Worm (Caenorhabditis elegans) whole organism, young adult: Measurements from ENCODE around the gene AH9.4.

Source experiments
- B0261.1 ChIP-seq: sonication (generic microtip); optimal IDR thresholded peaks from 2 replicates; lab custom pipeline; 2016; ENCODE audit warnings: mild to moderate bottlenecking, missing genetic modification characterization, moderate library complexity, missing compliant biosample characterization
- C06A6.2 ChIP-seq: fragments of 200-800 bp; sonication (Bioruptor generic); conservative IDR thresholded peaks from 2 replicates; pipeline ENCODE4 v1.3.6; 2022; ENCODE audit warnings: missing genetic modification characterization, missing compliant biosample characterization
- D2030.7 ChIP-seq: fragments of 200-800 bp; sonication (Bioruptor generic); IDR thresholded peaks from 2 replicates; pipeline ENCODE4 v1.3.6; 2022; ENCODE audit warnings: missing genetic modification reagents, missing genetic modification characterization, missing compliant biosample characterization
- F10E7.11 ChIP-seq: sonication (generic microtip); optimal IDR thresholded peaks from 2 replicates; lab custom pipeline; 2017; ENCODE audit warnings: mild to moderate bottlenecking, missing genetic modification characterization, moderate library complexity, missing compliant biosample characterization
- F22D6.2 ChIP-seq: sonication (generic microtip); optimal IDR thresholded peaks from 2 replicates; lab custom pipeline; 2016; ENCODE audit warnings: mild to moderate bottlenecking, missing genetic modification characterization, missing compliant biosample characterization
- F23B12.7 ChIP-seq: sonication (generic microtip); optimal IDR thresholded peaks from 2 replicates; lab custom pipeline; 2017; ENCODE audit warnings: missing genetic modification characterization, mild to moderate bottlenecking, missing compliant biosample characterization, antibody characterized with exemption, moderate library complexity; ENCODE audit not compliant: insufficient read depth
- F52B5.7 ChIP-seq: sonication (generic microtip); optimal IDR thresholded peaks from 2 replicates; lab custom pipeline; 2016; ENCODE audit warnings: mild to moderate bottlenecking, missing genetic modification characterization, missing compliant biosample characterization
- F57A8.1 ChIP-seq: fragments of 200-800 bp; sonication (Bioruptor generic); optimal IDR thresholded peaks from 2 replicates; lab custom pipeline; 2018; ENCODE audit warnings: mild to moderate bottlenecking, missing genetic modification characterization, moderate library complexity, missing compliant biosample characterization
- F57C9.4 ChIP-seq: sonication (generic microtip); optimal IDR thresholded peaks from 2 replicates; lab custom pipeline; 2017; ENCODE audit warnings: mild to moderate bottlenecking, missing genetic modification characterization, missing compliant biosample characterization
- T26A5.8 ChIP-seq: sonication (generic microtip); optimal IDR thresholded peaks from 2 replicates; lab custom pipeline; 2016; ENCODE audit warnings: missing genetic modification characterization, missing compliant biosample characterization
- Y53F4B.3 ChIP-seq: fragments of 200-800 bp; sonication (Bioruptor generic); IDR thresholded peaks from 2 replicates; pipeline ENCODE4 v1.3.6; 2022; ENCODE audit warnings: missing genetic modification reagents, missing genetic modification characterization, missing compliant biosample characterization
- Y53G8AR.9 ChIP-seq: fragments of 200-800 bp; sonication (Bioruptor generic); conservative IDR thresholded peaks from 2 replicates; pipeline ENCODE4 v1.3.6; 2022; ENCODE audit warnings: missing genetic modification reagents, missing genetic modification characterization, missing compliant biosample characterization
- Y67H2A.10 ChIP-seq: fragments of 200-800 bp; sonication (Bioruptor generic); conservative IDR thresholded peaks from 2 replicates; pipeline ENCODE4 v1.3.6; 2022; ENCODE audit warnings: missing genetic modification reagents, missing genetic modification characterization, missing compliant biosample characterization
- Y79H2A.3 ChIP-seq: fragments of 200-800 bp; sonication (Bioruptor generic); conservative IDR thresholded peaks from 2 replicates; pipeline ENCODE4 v1.3.6; 2022; ENCODE audit warnings: missing genetic modification reagents, missing genetic modification characterization, missing compliant biosample characterization
- atf-7 ChIP-seq: sonication (generic microtip); optimal IDR thresholded peaks from 2 replicates; lab custom pipeline; 2017; ENCODE audit warnings: mild to moderate bottlenecking, missing genetic modification characterization, missing compliant biosample characterization
- attf-3 ChIP-seq: fragments of 200-800 bp; sonication (Bioruptor generic); conservative IDR thresholded peaks from 2 replicates; pipeline ENCODE4 v1.3.6; 2022; ENCODE audit warnings: missing genetic modification reagents, missing genetic modification characterization, missing compliant biosample characterization
- attf-6 ChIP-seq: fragments of 200-800 bp; sonication (Bioruptor generic); IDR thresholded peaks from 2 replicates; pipeline ENCODE4 v1.3.6; 2022; ENCODE audit warnings: missing genetic modification reagents, missing genetic modification characterization, missing compliant biosample characterization
- bed-2 ChIP-seq: fragments of 200-800 bp; sonication (Bioruptor generic); IDR thresholded peaks from 2 replicates; pipeline ENCODE4 v1.3.6; 2022; ENCODE audit warnings: missing genetic modification reagents, missing genetic modification characterization, missing compliant biosample characterization
- cebp-1 ChIP-seq, 2 experiments: fragments of 200-800 bp in 1 of 2; sonication (Bioruptor generic) in 1 of 2; sonication (generic microtip) in 1 of 2; IDR thresholded peaks in 1 of 2; optimal IDR thresholded peaks in 1 of 2; 2 replicates each; pipeline versions ENCODE4 v1.3.6 to Lab custom; 2017 to 2022; ENCODE audit warnings: missing compliant biosample characterization in 2 of 2, missing genetic modification characterization in 2 of 2, mild to moderate bottlenecking in 1 of 2, missing genetic modification reagents in 1 of 2, moderate library complexity in 1 of 2
- ceh-100 ChIP-seq: fragments of 200-800 bp; sonication (Bioruptor generic); IDR thresholded peaks from 2 replicates; pipeline ENCODE4 v1.3.6; 2022; ENCODE audit warnings: missing genetic modification reagents, missing genetic modification characterization, missing compliant biosample characterization
- ceh-27 ChIP-seq: fragments of 200-800 bp; sonication (Bioruptor generic); optimal IDR thresholded peaks from 2 replicates; lab custom pipeline; 2018; ENCODE audit warnings: mild to moderate bottlenecking, missing genetic modification characterization, moderate library complexity, missing compliant biosample characterization
- ceh-79 ChIP-seq: sonication (generic microtip); optimal IDR thresholded peaks from 2 replicates; lab custom pipeline; 2017; ENCODE audit warnings: mild to moderate bottlenecking, missing genetic modification characterization, missing compliant biosample characterization
- dpff-1 ChIP-seq: sonication (generic microtip); optimal IDR thresholded peaks from 2 replicates; lab custom pipeline; 2017; ENCODE audit warnings: mild to moderate bottlenecking, missing genetic modification characterization, missing compliant biosample characterization
- egl-18 ChIP-seq: fragments of 200-800 bp; sonication (Bioruptor generic); IDR thresholded peaks from 2 replicates; pipeline ENCODE4 v1.3.6; 2022; ENCODE audit warnings: missing genetic modification reagents, missing genetic modification characterization, missing compliant biosample characterization
- ekl-4 ChIP-seq: fragments of 200-800 bp; sonication (Bioruptor generic); IDR thresholded peaks from 2 replicates; pipeline ENCODE4 v1.3.6; 2022; ENCODE audit warnings: missing genetic modification reagents, missing genetic modification characterization, missing compliant biosample characterization
- ets-4 ChIP-seq: fragments of 200-800 bp; sonication (Bioruptor generic); optimal IDR thresholded peaks from 2 replicates; lab custom pipeline; 2018; ENCODE audit warnings: mild to moderate bottlenecking, missing genetic modification characterization, missing compliant biosample characterization
- fkh-3 ChIP-seq: sonication (generic microtip); optimal IDR thresholded peaks from 2 replicates; lab custom pipeline; 2016; ENCODE audit warnings: mild to moderate bottlenecking, missing genetic modification characterization, missing compliant biosample characterization
- him-1 ChIP-seq: sonication (generic microtip); optimal IDR thresholded peaks from 2 replicates; lab custom pipeline; 2016; ENCODE audit warnings: missing genotype, missing genetic modification reagents, missing genetic modification characterization, missing compliant biosample characterization
- hlh-12 ChIP-seq: sonication (generic microtip); optimal IDR thresholded peaks from 2 replicates; lab custom pipeline; 2016; ENCODE audit warnings: missing genetic modification characterization, missing compliant biosample characterization
- hmg-1.2 ChIP-seq: fragments of 200-800 bp; sonication (Bioruptor generic); IDR thresholded peaks from 2 replicates; pipeline ENCODE4 v1.3.6; 2022; ENCODE audit warnings: missing genetic modification reagents, missing genetic modification characterization, missing compliant biosample characterization
- hmg-20 ChIP-seq: fragments of 200-800 bp; sonication (Bioruptor generic); IDR thresholded peaks from 2 replicates; pipeline ENCODE4 v1.3.6; 2022; ENCODE audit warnings: missing genetic modification reagents, missing genetic modification characterization, missing compliant biosample characterization
- hsf-1 ChIP-seq: fragments of 200-800 bp; sonication (Bioruptor generic); IDR thresholded peaks from 2 replicates; pipeline ENCODE4 v1.3.6; 2022; ENCODE audit warnings: missing genetic modification reagents, missing genetic modification characterization, missing compliant biosample characterization
- lsl-1 ChIP-seq: fragments of 200-800 bp; sonication (Bioruptor generic); optimal IDR thresholded peaks from 2 replicates; lab custom pipeline; 2018; ENCODE audit warnings: mild to moderate bottlenecking, missing genetic modification characterization, moderate library complexity, missing compliant biosample characterization
- madf-10 ChIP-seq: sonication (generic microtip); optimal IDR thresholded peaks from 2 replicates; lab custom pipeline; 2016; ENCODE audit warnings: mild to moderate bottlenecking, missing genetic modification characterization, missing compliant biosample characterization
- madf-8 ChIP-seq: fragments of 200-800 bp; sonication (Bioruptor generic); conservative IDR thresholded peaks from 2 replicates; pipeline ENCODE4 v1.3.6; 2022; ENCODE audit warnings: missing genetic modification reagents, missing genetic modification characterization, missing compliant biosample characterization
- mes-4 ChIP-seq: sonication (generic microtip); optimal IDR thresholded peaks from 2 replicates; lab custom pipeline; 2016; ENCODE audit warnings: missing genotype, missing genetic modification characterization, missing compliant biosample characterization
- mxl-1 ChIP-seq: sonication (generic microtip); optimal IDR thresholded peaks from 2 replicates; lab custom pipeline; 2016; ENCODE audit warnings: missing genetic modification characterization, missing compliant biosample characterization
- nhr-179 ChIP-seq: sonication (generic microtip); optimal IDR thresholded peaks from 2 replicates; lab custom pipeline; 2016; ENCODE audit warnings: mild to moderate bottlenecking, missing genetic modification characterization, missing compliant biosample characterization
- nhr-27 ChIP-seq: fragments of 200-800 bp; sonication (Bioruptor generic); optimal IDR thresholded peaks from 2 replicates; lab custom pipeline; 2018; ENCODE audit warnings: mild to moderate bottlenecking, missing genetic modification characterization, moderate library complexity, missing compliant biosample characterization
- pbrm-1 ChIP-seq: fragments of 200-800 bp; sonication (Bioruptor generic); IDR thresholded peaks from 2 replicates; pipeline ENCODE4 v1.3.6; 2022; ENCODE audit warnings: missing genetic modification reagents, missing genetic modification characterization, missing compliant biosample characterization
- rec-8 ChIP-seq, 2 experiments: sonication (generic microtip); optimal IDR thresholded peaks; 2 replicates each; lab custom pipeline; 2016; ENCODE audit warnings: mild to moderate bottlenecking in 2 of 2, missing genetic modification characterization in 2 of 2, missing genetic modification reagents in 2 of 2, missing genotype in 2 of 2, missing biosample characterization in 1 of 2, missing compliant biosample characterization in 1 of 2, moderate library complexity in 1 of 2
- repo-1 ChIP-seq: sonication (generic microtip); optimal IDR thresholded peaks from 2 replicates; lab custom pipeline; 2017; ENCODE audit warnings: mild to moderate bottlenecking, missing genetic modification characterization, missing compliant biosample characterization
- sea-2 ChIP-seq: fragments of 200-800 bp; sonication (Bioruptor generic); IDR thresholded peaks from 2 replicates; pipeline ENCODE4 v1.3.6; 2022; ENCODE audit warnings: missing genetic modification characterization, missing compliant biosample characterization
- somi-1 ChIP-seq: fragments of 200-800 bp; sonication (Bioruptor generic); optimal IDR thresholded peaks from 2 replicates; lab custom pipeline; 2018; ENCODE audit warnings: mild to moderate bottlenecking, missing genetic modification characterization, missing compliant biosample characterization
- tbx-9 ChIP-seq: sonication (generic microtip); optimal IDR thresholded peaks from 2 replicates; lab custom pipeline; 2016; ENCODE audit warnings: borderline replicate concordance, missing genetic modification characterization, inconsistent platforms, missing compliant biosample characterization
- ztf-18 ChIP-seq: sonication (generic microtip); optimal IDR thresholded peaks from 2 replicates; lab custom pipeline; 2016; ENCODE audit warnings: missing genotype, mild to moderate bottlenecking, missing genetic modification characterization, missing compliant biosample characterization
- ztf-26 ChIP-seq: sonication (generic microtip); optimal IDR thresholded peaks from 2 replicates; lab custom pipeline; 2017; ENCODE audit warnings: missing genetic modification characterization, missing compliant biosample characterization

The AH9.4 gene

DNA sequence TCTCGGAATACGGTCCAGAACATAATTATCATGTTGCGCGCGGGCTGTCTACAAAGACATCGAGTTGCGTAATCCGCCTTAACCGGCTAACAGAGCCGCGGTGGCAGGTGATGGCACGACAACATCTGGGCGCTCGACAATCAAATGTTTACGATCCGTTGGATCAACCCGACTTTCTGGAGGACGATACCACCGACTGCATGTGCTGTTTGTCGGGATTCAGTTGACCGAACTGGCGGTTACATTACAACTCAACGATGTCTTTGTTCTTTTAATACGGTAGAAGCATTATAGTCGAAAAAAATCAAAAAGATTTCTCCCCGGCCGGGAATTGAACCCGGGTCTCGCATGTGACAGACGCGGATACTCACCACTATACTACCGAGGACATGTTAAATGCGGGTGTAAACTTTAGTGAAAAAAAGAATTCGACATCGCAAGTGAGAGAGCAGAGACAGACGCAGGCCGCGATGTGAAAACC is 47.2 kb downstream of the AH9.4 start (continued):
- TF ChIP-seq nhr-179 (peak; percentile 31), hlh-12 (tag; lab: Kevin White, UChicago) (no peak), T26A5.8 (tag; lab: Kevin White, UChicago) (no peak), mxl-1 (tag; lab: Kevin White, UChicago) (peak; percentile 10), madf-8 (GFP tag; lab: Robert Waterston, UW) (no peak), dpff-1 (no peak), Y79H2A.3 (GFP tag; lab: Robert Waterston, UW) (peak; percentile 46; the same call in 1 of the 2 replicates), egl-18 (GFP tag; lab: Robert Waterston, UW) (0 out of 2 replicates have a peak, but pooled peaks have one; percentile 60), Y67H2A.10 (GFP tag; lab: Robert Waterston, UW) (peak; percentile 26; the same call in 1 of the 2 replicates), D2030.7 (GFP tag; lab: Robert Waterston, UW) (peak; percentile 72), nhr-27 (tag; lab: Kevin White, UChicago) (no peak), ceh-27 (peak; percentile 75), Y53G8AR.9 (GFP tag; lab: Robert Waterston, UW) (0 out of 2 replicates have a peak, but pooled peaks have one; percentile 31), cebp-1 (GFP tag; IDR thresholded peaks at IDR 0.05; lab: Robert Waterston, UW) (0 out of 2 replicates have a peak, but pooled peaks have one; percentile 10), cebp-1 (tag; optimal IDR thresholded peaks at IDR 0.05; lab: Kevin White, UChicago) (peak; percentile 68), repo-1 (tag; lab: Kevin White, UChicago) (peak; percentile 68), rec-8 (tag; optimal IDR thresholded peaks at IDR 0.05; lab: Kevin White, UChicago) (peak; percentile 67 to 83), mes-4 (tag; lab: Kevin White, UChicago) (peak; percentile 84), pbrm-1 (peak; percentile 86), attf-3 (GFP tag; lab: Robert Waterston, UW) (0 out of 2 replicates have a peak, but pooled peaks have one; percentile 39), ets-4 (GFP tag; lab: Kevin White, UChicago) (peak; percentile 47), F23B12.7 (tag; lab: Kevin White, UChicago) (peak; percentile 80), C06A6.2 (peak; percentile 57; the same call in 1 of the 2 replicates), F57C9.4 (tag; lab: Kevin White, UChicago) (peak; percentile 21), ekl-4 (GFP tag; lab: Robert Waterston, UW) (0 out of 2 replicates have a peak, but pooled peaks have one; percentile 48), madf-10 (tag; lab: Kevin White, UChicago) (peak; percentile 75), ceh-79 (no peak), B0261.1 (tag; lab: Kevin White, UChicago) (peak; percentile 91), fkh-3 (tag; lab: Kevin White, UChicago) (peak; percentile 34), Y53F4B.3 (GFP tag; lab: Robert Waterston, UW) (no peak), attf-6 (GFP tag; lab: Robert Waterston, UW) (no peak), sea-2 (GFP tag; lab: Robert Waterston, UW) (no peak), ceh-100 (GFP tag; lab: Robert Waterston, UW) (peak; percentile 26; the same call in 1 of the 2 replicates), him-1 (tag; lab: Kevin White, UChicago) (peak; percentile 92), atf-7 (tag; lab: Kevin White, UChicago) (peak; percentile 53), F52B5.7 (tag; lab: Kevin White, UChicago) (peak; percentile 87), F10E7.11 (tag; lab: Kevin White, UChicago) (peak; percentile 46), ztf-26 (tag; lab: Kevin White, UChicago) (peak; percentile 72), somi-1 (GFP tag; lab: Kevin White, UChicago) (peak; percentile 13), hsf-1 (0 out of 2 replicates have a peak, but pooled peaks have one; percentile 47), hmg-1.2 (peak; percentile 80), lsl-1 (GFP tag; lab: Kevin White, UChicago) (peak; percentile 14), F57A8.1 (GFP tag; lab: Kevin White, UChicago) (peak; percentile 33), bed-2 (GFP tag; lab: Robert Waterston, UW) (no peak), ztf-18 (tag; lab: Kevin White, UChicago) (peak; percentile 72), tbx-9 (tag; lab: Kevin White, UChicago) (no peak), hmg-20 (GFP tag; lab: Robert Waterston, UW) (no peak), F22D6.2 (tag; lab: Kevin White, UChicago) (peak; percentile 18)
